Worm (Caenorhabditis elegans) whole organism, L1 larva: ENCODE results near the gene emb-1.

Experiments
- lir-3 ChIP-seq: sonication (generic microtip); optimal IDR thresholded peaks from 2 replicates; lab custom pipeline; 2016; ENCODE audit warnings: mild to moderate bottlenecking, missing genetic modification characterization, moderate library complexity, missing compliant biosample characterization; ENCODE audit not compliant: poor library complexity
- mdl-1 ChIP-seq, 2 experiments: fragments of 150-350 bp; optimal IDR thresholded peaks; 2 replicates each; lab custom pipeline; 2014 to 2017; ENCODE audit warnings: missing biosample characterization in 2 of 2, missing genetic modification characterization in 2 of 2, inconsistent platforms in 1 of 2
- mep-1 ChIP-seq: fragments of 150-350 bp; optimal IDR thresholded peaks from 2 replicates; lab custom pipeline; 2014; ENCODE audit warnings: missing biosample characterization, missing genetic modification characterization
- pqm-1 ChIP-seq: sonication (generic microtip); optimal IDR thresholded peaks from 3 replicates; lab custom pipeline; 2017; ENCODE audit warnings: missing biosample characterization, missing genetic modification characterization
- snpc-4 ChIP-seq: fragments of 150-350 bp; optimal IDR thresholded peaks from 2 replicates; lab custom pipeline; 2014; ENCODE audit warnings: missing biosample characterization, missing genetic modification characterization
- zag-1 ChIP-seq: fragments of 150-350 bp; optimal IDR thresholded peaks from 2 replicates; lab custom pipeline; 2014; ENCODE audit warnings: missing biosample characterization, missing genetic modification characterization
- ztf-11 ChIP-seq, 2 experiments: sonication (generic microtip); optimal IDR thresholded peaks; 2 replicates each; lab custom pipeline; 2016 to 2017; ENCODE audit warnings: missing genetic modification characterization in 2 of 2, missing biosample characterization in 1 of 2, missing compliant biosample characterization in 1 of 2

ce11 chrIII:5165211-5165610, 8.0 kb upstream of the emb-1 start, which contains the start of gene T10F2.2:
- TF ChIP-seq zag-1 (no peak), pqm-1 (tag; lab: Kevin White, UChicago) (no peak), mep-1 (tag; lab: Kevin White, UChicago) (no peak), ztf-11 (tag; optimal IDR thresholded peaks at IDR 0.05; lab: Kevin White, UChicago) (no peak), mdl-1 (tag; optimal IDR thresholded peaks at IDR 0.05; lab: Kevin White, UChicago) (no peak), lir-3 (tag; lab: Kevin White, UChicago) (no peak), snpc-4 (tag; lab: Kevin White, UChicago) (no peak)
